Worm (Caenorhabditis elegans): ENCODE measurements around the gene cosa-1.

cosa-1 gene

DNA sequence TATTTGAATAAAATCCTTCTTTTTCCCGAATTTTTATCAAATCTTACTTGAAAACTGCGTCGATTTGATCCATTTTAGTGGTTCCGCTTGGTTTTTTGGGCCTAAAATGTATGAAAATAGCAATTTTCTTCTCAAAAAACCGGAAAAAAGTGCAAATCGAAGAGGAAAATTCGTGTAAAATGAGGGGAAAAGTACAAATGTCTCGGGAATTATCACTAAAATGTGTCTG, 1.0 kb upstream of the cosa-1 start, which contains the start of gene Y71H2AM.11:
Y71H2AM.11 (minus strand) TSS at position 101 of the 229 bp plus-strand sequence.
- TF ChIP-seq W03F9.2 (tag; optimal IDR thresholded peaks at IDR 0.05): no peak
- TF ChIP-seq dao-5 (tag; optimal IDR thresholded peaks at IDR 0.05): no peak
- TF ChIP-seq him-1 (tag; optimal IDR thresholded peaks at IDR 0.05): no peak

DNA sequence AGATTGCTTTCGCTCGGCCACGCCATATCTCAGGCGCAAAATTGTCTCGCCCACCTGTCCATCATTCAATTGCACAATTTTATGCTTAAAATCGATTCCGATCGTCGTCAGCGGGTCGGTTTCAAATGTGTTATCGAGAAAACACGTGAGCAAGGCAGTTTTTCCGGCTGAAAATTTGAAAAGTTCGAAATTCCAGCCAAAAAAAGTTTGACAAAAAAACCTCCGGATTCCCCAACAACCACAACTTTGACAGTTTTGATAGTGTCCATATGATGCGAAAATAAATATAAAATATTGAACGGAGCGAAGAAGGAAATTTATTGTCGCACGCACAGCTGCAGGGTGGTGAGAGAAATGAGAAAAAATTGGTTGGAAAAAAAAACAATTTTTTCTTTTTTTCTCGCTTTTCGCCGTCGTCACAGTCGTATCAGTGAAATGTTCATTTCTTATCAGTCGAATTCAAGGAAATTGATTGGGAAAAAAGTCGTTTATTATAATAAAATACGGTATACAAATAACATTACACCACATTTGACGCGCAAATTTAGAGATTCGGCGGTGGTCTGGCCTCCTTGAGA, 7.8 kb downstream of the cosa-1 start, which contains the start of gene Y71H2AM.12:
Y71H2AM.12 (minus strand) TSS at position 486 of the 578 bp plus-strand sequence.
- TF ChIP-seq him-1 (tag; optimal IDR thresholded peaks at IDR 0.05) (no peak), W03F9.2 (tag; optimal IDR thresholded peaks at IDR 0.05) (no peak), dao-5 (tag; optimal IDR thresholded peaks at IDR 0.05) (no peak)

DNA sequence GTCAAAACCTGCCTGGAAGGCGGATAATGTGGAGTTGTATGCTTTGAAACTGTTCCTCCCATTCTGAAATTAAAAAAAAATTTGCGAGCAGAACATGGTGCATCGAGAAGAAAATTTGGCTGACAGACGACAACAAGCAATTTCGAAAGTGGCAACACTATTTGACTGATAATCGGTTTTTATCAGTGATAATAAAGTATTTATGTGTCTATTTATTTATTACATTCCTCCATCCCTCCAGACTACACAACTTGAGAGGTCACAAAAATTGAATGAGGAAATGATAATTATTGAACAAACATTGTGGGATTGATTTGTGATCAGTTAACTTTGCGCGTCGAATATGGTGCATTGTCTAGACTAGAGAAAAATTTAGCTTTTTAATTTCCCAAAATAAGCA, 13.6 kb downstream of the cosa-1 start, which contains the start of gene cest-25:
cest-25 (minus strand) TSS at position 63 of the 400 bp plus-strand sequence.
- TF ChIP-seq him-1 (tag; optimal IDR thresholded peaks at IDR 0.05): no peak
- no peak for TF ChIP-seq dao-5 (tag; optimal IDR thresholded peaks at IDR 0.05)
- no peak for TF ChIP-seq W03F9.2 (tag; optimal IDR thresholded peaks at IDR 0.05)

DNA sequence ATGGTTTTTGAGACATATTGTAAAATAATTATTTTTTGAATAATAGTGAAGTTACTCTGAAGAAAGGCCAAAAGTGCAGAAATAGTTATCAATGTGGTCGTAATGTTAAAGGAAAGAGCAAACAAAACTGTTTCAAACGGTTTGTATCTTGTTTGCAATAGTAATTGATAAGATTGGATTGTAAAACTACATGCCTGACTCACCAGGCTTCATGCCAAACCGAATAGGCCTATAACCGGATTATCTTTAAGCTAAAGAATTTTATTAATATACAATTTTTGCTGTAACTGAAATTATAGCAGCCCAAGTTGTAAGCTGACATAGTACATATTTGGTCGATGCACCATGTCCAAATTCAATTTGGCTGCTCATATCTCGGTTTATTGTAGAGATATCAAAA, 20.6 kb downstream of the cosa-1 start, which contains the start of gene Y71H2AM.14:
Y71H2AM.14 (minus strand) TSS at position 101 of the 400 bp plus-strand sequence.
- TF ChIP-seq dao-5 (tag; optimal IDR thresholded peaks at IDR 0.05): no peak
- no peak for TF ChIP-seq W03F9.2 (tag; optimal IDR thresholded peaks at IDR 0.05)
- TF ChIP-seq him-1 (tag; optimal IDR thresholded peaks at IDR 0.05): no peak

DNA sequence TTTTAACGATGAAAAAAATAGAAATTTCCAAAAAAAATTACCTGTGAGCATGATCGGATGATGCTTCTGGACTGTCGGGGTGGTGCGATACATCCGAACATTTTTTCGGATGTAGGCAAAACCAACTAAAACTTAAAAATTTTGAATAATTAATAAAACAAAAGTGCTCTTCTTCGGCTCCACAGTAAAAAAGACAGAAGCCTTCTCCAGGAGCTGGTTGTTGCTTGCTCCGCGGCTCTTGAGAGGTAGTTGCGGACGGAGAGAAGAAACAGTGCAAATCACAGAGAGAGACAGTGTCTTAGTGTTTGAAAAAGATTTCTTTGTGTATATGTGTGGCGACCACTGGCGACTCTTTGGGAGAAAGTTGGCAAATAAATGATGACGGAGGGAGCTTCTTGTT, 30.3 kb downstream of the cosa-1 start, which contains the start of gene gldi-9:
gldi-9 (minus strand) TSS at position 101 of the 400 bp plus-strand sequence.
- TF ChIP-seq him-1 (tag; optimal IDR thresholded peaks at IDR 0.05) (no peak), W03F9.2 (tag; optimal IDR thresholded peaks at IDR 0.05) (no peak)

DNA sequence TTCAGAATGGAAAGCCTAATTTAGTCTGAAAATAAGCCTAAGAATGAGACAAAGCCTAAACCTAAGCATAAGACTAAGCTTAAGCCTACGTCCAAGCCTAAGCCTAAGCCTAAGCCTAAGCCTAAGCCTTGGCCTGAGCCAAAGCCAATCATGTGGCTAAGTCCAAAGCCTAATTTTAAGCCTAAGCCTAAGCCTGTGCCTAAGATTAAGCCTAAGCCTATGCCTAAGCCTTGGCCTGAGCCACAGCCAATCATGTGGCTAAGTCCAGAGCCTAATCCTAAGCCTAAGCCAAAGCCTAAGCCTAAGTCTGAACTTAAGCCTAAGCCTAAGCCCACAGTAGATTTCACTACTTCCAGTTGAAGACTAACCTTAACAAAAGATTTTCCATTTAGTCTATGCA, 31.6 kb downstream of the cosa-1 start:
- TF ChIP-seq dao-5 (tag; optimal IDR thresholded peaks at IDR 0.05) (no peak), him-1 (tag; optimal IDR thresholded peaks at IDR 0.05) (no peak), W03F9.2 (tag; optimal IDR thresholded peaks at IDR 0.05) (no peak)

DNA sequence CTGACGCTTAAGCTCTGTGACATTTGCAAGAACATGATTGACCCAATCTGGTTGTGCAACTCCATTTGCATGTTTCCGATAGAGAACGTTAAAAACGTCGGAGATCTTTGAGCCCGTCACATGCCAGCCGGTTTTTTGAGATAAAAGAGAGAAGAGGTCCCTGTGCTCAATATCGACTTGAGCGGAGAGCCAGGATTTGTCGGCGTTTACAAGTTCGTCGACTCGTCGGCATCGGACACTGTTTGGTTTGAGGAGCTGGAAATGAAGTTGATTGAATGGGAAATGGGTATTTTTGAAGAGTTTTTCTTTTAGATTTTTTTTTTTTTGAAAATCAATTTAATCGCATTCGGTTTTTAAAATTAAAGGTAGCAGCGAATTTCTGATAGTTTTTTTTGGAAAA, 32.2 kb downstream of the cosa-1 start:
- no peak for TF ChIP-seq W03F9.2 (tag; optimal IDR thresholded peaks at IDR 0.05)
- TF ChIP-seq him-1 (tag; optimal IDR thresholded peaks at IDR 0.05): no peak
- no peak for TF ChIP-seq dao-5 (tag; optimal IDR thresholded peaks at IDR 0.05)

DNA sequence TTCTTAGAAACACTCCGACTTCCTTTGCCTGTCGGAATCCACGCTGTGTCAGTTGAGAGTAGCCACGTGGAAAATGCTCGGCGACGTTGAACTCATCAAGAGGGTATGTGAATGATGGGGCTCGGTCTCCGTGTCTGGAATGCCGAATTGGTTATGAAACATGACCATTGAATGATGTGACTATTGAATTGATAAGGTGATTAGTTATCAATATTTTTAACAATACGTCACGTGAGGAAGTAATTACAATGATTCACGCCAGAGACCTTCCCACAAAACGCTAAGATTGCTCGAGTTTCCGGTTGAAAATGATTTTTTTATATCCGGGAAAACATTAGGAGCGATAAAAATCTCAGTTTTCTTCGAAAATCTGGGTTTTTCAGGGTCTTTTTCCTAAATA, 33.4 kb downstream of the cosa-1 start:
- TF ChIP-seq W03F9.2 (tag; optimal IDR thresholded peaks at IDR 0.05): no peak
- TF ChIP-seq dao-5 (tag; optimal IDR thresholded peaks at IDR 0.05): no peak
- TF ChIP-seq him-1 (tag; optimal IDR thresholded peaks at IDR 0.05): no peak

DNA sequence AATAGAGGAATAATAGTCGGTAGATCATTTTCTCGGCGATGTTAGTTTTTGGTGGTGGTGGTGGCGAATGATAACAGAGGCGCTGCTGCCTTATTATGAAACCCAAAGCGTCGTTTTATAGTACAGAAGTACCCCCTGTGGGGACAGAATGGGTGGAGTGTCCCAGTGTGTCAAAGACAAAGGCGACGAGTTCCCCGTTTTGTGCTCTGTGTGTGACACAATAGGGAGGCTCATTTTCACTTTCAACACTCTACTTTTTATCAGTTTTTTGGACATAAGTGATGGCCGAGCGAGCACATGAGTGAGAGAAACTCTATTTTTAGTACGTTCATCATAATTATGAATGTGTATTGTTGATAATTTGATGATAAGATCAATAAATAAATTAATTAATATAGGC, 34.8 kb downstream of the cosa-1 start, which contains the start of gene pho-9:
pho-9 (minus strand) TSS at position 91 of the 400 bp plus-strand sequence.
- TF ChIP-seq dao-5 (tag; optimal IDR thresholded peaks at IDR 0.05) (no peak), him-1 (tag; optimal IDR thresholded peaks at IDR 0.05) (no peak), W03F9.2 (tag; optimal IDR thresholded peaks at IDR 0.05) (no peak)

DNA sequence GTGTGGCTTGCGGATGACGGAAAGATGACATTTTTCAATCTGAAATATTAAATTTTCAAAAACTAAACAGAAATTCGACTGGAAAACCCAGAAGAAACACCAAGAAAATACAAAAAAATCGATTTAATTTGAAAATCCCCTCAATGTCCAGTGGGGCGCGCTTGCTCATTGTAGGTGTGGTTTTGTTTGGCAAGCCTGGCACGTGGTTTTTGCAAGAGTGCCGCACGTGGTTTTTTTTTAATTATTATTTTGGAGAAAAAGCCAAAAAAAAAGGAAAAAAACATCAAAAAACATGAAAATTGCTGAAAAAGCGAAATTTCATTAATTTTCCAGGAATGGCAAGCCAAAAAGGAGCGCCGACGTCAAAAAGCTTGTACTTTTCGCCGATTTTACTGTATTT, 42.7 kb downstream of the cosa-1 start, which contains the start of gene swsn-3:
swsn-3 (minus strand) TSS at position 45 of the 400 bp plus-strand sequence.
- TF ChIP-seq dao-5 (tag; optimal IDR thresholded peaks at IDR 0.05) (peak; percentile 9), him-1 (tag; optimal IDR thresholded peaks at IDR 0.05) (peak; percentile 13), W03F9.2 (tag; optimal IDR thresholded peaks at IDR 0.05) (peak; percentile 85)

DNA sequence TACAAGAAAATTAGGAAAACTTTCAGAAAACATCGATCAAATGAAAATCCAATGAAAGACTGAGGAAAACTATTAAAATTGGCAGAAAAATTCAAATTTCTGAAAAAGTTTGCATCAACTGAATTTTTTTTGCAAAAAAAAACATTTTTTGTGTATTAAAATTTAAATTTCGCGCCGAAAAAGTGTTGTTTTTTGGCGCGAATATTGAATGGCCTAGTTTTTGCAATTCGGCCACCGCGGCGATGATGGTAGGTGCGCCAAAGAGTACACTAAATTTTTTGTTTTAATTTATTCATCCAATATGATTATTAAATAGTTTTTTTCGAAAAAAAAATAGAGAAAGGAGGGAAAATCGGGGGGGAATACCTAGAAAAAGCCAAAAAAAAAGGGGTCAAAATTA, 43.2 kb downstream of the cosa-1 start:
- TF ChIP-seq W03F9.2 (tag; optimal IDR thresholded peaks at IDR 0.05): no peak
- TF ChIP-seq dao-5 (tag; optimal IDR thresholded peaks at IDR 0.05): no peak
- no peak for TF ChIP-seq him-1 (tag; optimal IDR thresholded peaks at IDR 0.05)

DNA sequence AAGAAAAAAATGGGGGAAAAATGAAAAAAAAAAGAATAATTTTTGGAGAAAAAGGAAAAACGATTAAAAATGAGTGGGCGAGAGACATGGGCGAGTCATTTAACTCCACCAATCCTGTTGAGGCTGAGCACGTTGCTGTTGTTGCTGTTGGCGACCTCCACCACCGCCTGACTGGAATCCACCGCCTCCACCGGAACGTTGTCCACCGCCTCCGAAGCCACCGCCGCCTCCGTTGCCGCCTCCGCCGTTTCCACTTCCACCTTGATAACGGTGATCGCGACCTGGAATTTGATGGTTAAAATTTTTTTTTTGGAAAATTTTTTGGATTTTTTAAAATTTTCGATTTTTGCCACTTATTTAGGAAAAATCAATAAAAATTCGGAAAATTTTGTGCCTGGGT, 44.8 kb downstream of the cosa-1 start:
- TF ChIP-seq dao-5 (tag; optimal IDR thresholded peaks at IDR 0.05) (no peak), W03F9.2 (tag; optimal IDR thresholded peaks at IDR 0.05) (no peak), him-1 (tag; optimal IDR thresholded peaks at IDR 0.05) (no peak)

DNA sequence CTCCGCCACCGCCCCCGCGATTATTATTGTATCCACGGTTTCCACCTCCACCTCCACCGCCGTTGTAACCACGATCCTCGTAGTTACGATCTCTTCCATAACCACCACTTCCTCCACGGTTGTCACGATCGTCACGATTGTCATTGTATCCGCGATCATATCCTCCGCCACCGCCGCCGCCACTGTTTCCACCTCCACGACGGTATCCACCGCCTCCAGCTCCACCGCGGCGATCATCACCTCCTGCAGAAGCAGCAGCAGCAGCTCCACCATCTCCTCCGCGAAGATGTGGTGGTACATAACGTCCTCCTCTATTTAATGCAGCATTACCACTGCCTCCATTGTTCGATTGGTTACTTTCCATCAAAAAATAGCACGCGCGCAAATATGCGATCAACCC, 52.7 kb downstream of the cosa-1 start, which contains the start of gene laf-1:
laf-1 (minus strand) TSS at position 399 of the 400 bp plus-strand sequence.
- TF ChIP-seq dao-5 (tag; optimal IDR thresholded peaks at IDR 0.05): no peak
- no peak for TF ChIP-seq him-1 (tag; optimal IDR thresholded peaks at IDR 0.05)
- TF ChIP-seq W03F9.2 (tag; optimal IDR thresholded peaks at IDR 0.05): no peak

DNA sequence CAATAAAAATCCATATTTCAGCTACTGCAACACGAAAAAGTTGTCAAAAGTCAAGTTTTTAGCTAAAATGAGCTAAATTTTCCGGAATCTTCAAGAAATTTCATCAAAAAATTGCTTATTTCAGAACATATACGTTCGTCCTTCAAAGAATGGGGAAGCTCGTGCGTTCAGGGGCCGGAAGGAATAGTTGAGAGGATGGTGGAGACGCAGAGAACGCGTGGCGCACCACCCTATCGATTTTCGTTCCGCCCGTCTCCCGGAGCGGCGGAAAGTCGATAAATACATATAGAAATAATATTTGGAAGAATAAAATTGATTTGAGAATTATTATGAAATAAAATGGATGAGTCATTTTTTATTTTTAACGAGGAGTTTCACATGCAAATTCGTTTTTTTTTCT, 54.4 kb downstream of the cosa-1 start:
- TF ChIP-seq him-1 (tag; optimal IDR thresholded peaks at IDR 0.05) (no peak), dao-5 (tag; optimal IDR thresholded peaks at IDR 0.05) (no peak), W03F9.2 (tag; optimal IDR thresholded peaks at IDR 0.05) (no peak)

DNA sequence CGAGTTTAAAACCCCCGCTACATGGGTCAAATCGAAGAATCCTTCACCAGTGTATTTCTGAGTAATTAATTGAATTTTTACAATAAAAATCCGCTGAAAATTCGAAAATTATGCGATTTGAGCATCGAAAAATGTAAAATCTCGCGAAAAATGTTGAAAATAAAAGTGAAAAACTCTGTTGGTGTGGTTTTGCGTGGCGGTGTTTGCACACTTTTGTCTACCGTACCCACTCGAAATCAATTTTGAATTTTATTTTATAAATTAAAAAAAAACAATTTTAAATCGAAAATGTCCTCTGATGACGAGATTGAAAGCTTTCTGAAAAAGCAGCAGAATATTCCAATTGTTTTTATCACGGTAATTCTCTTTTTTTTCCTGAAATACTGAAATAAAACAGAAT, 54.9 kb downstream of the cosa-1 start, which contains the start of gene Y71H2AM.6:
Y71H2AM.6 (plus strand) TSS at position 264 of the 400 bp plus-strand sequence.
- TF ChIP-seq him-1 (tag; optimal IDR thresholded peaks at IDR 0.05): no peak
- TF ChIP-seq dao-5 (tag; optimal IDR thresholded peaks at IDR 0.05): no peak
- TF ChIP-seq W03F9.2 (tag; optimal IDR thresholded peaks at IDR 0.05): peak; percentile 61

Measured in whole organism, L4/young adult.